Worm (Caenorhabditis elegans) whole organism, young adult: ENCODE measurements around the gene K02E7.11.

ENCODE experiments used
- B0261.1 ChIP-seq: sonication (generic microtip); optimal IDR thresholded peaks from 2 replicates; lab custom pipeline; 2016; ENCODE audit warnings: mild to moderate bottlenecking, missing genetic modification characterization, moderate library complexity, missing compliant biosample characterization
- B0336.3 ChIP-seq: fragments of 200-800 bp; sonication (Bioruptor generic); IDR thresholded peaks from 2 replicates; pipeline ENCODE4 v1.3.6; 2022; ENCODE audit warnings: missing genetic modification characterization, missing compliant biosample characterization
- F33H1.4 ChIP-seq: fragments of 200-800 bp; sonication (Bioruptor generic); IDR thresholded peaks from 2 replicates; pipeline ENCODE4 v1.3.6; 2022; ENCODE audit warnings: missing genetic modification reagents, missing genetic modification characterization, missing compliant biosample characterization
- F39B2.1 ChIP-seq: fragments of 200-800 bp; sonication (Bioruptor generic); IDR thresholded peaks from 2 replicates; pipeline ENCODE4 v1.3.6; 2022; ENCODE audit warnings: missing genetic modification reagents, missing genetic modification characterization, missing compliant biosample characterization
- F57C9.4 ChIP-seq: sonication (generic microtip); optimal IDR thresholded peaks from 2 replicates; lab custom pipeline; 2017; ENCODE audit warnings: mild to moderate bottlenecking, missing genetic modification characterization, missing compliant biosample characterization
- K12H6.12 ChIP-seq: fragments of 200-800 bp; sonication (Bioruptor generic); optimal IDR thresholded peaks from 2 replicates; lab custom pipeline; 2018; ENCODE audit warnings: mild to moderate bottlenecking, missing genetic modification characterization, missing compliant biosample characterization
- T26A5.8 ChIP-seq: sonication (generic microtip); optimal IDR thresholded peaks from 2 replicates; lab custom pipeline; 2016; ENCODE audit warnings: missing genetic modification characterization, missing compliant biosample characterization
- Y53G8AR.9 ChIP-seq: fragments of 200-800 bp; sonication (Bioruptor generic); conservative IDR thresholded peaks from 2 replicates; pipeline ENCODE4 v1.3.6; 2022; ENCODE audit warnings: missing genetic modification reagents, missing genetic modification characterization, missing compliant biosample characterization
- akir-1 ChIP-seq: fragments of 200-800 bp; sonication (Bioruptor generic); optimal IDR thresholded peaks from 2 replicates; lab custom pipeline; 2018; ENCODE audit warnings: mild to moderate bottlenecking, missing genetic modification characterization, moderate library complexity, missing compliant biosample characterization
- atf-7 ChIP-seq: sonication (generic microtip); optimal IDR thresholded peaks from 2 replicates; lab custom pipeline; 2017; ENCODE audit warnings: mild to moderate bottlenecking, missing genetic modification characterization, missing compliant biosample characterization
- attf-5 ChIP-seq: fragments of 200-800 bp; sonication (Bioruptor generic); optimal IDR thresholded peaks from 2 replicates; lab custom pipeline; 2018; ENCODE audit warnings: mild to moderate bottlenecking, missing genetic modification characterization, missing compliant biosample characterization
- bed-2 ChIP-seq: fragments of 200-800 bp; sonication (Bioruptor generic); IDR thresholded peaks from 2 replicates; pipeline ENCODE4 v1.3.6; 2022; ENCODE audit warnings: missing genetic modification reagents, missing genetic modification characterization, missing compliant biosample characterization
- cebp-1 ChIP-seq, 2 experiments: fragments of 200-800 bp in 1 of 2; sonication (Bioruptor generic) in 1 of 2; sonication (generic microtip) in 1 of 2; IDR thresholded peaks in 1 of 2; optimal IDR thresholded peaks in 1 of 2; 2 replicates each; pipeline versions ENCODE4 v1.3.6 to Lab custom; 2017 to 2022; ENCODE audit warnings: missing compliant biosample characterization in 2 of 2, missing genetic modification characterization in 2 of 2, mild to moderate bottlenecking in 1 of 2, missing genetic modification reagents in 1 of 2, moderate library complexity in 1 of 2
- ceh-91 ChIP-seq: fragments of 200-800 bp; sonication (Bioruptor generic); IDR thresholded peaks from 2 replicates; pipeline ENCODE4 v1.3.6; 2022; ENCODE audit warnings: missing genetic modification reagents, missing genetic modification characterization, missing compliant biosample characterization
- ekl-4 ChIP-seq: fragments of 200-800 bp; sonication (Bioruptor generic); IDR thresholded peaks from 2 replicates; pipeline ENCODE4 v1.3.6; 2022; ENCODE audit warnings: missing genetic modification reagents, missing genetic modification characterization, missing compliant biosample characterization
- ets-4 ChIP-seq: fragments of 200-800 bp; sonication (Bioruptor generic); optimal IDR thresholded peaks from 2 replicates; lab custom pipeline; 2018; ENCODE audit warnings: mild to moderate bottlenecking, missing genetic modification characterization, missing compliant biosample characterization
- hlh-26 ChIP-seq: fragments of 200-800 bp; sonication (Bioruptor generic); conservative IDR thresholded peaks from 2 replicates; pipeline ENCODE4 v1.3.6; 2022; ENCODE audit warnings: missing genetic modification reagents, missing genetic modification characterization, missing compliant biosample characterization
- lin-40 ChIP-seq: sonication (generic microtip); optimal IDR thresholded peaks from 2 replicates; lab custom pipeline; 2016; ENCODE audit warnings: missing genetic modification characterization, mild to moderate bottlenecking, missing compliant biosample characterization, missing genotype, missing genetic modification reagents
- lsl-1 ChIP-seq: fragments of 200-800 bp; sonication (Bioruptor generic); optimal IDR thresholded peaks from 2 replicates; lab custom pipeline; 2018; ENCODE audit warnings: mild to moderate bottlenecking, missing genetic modification characterization, moderate library complexity, missing compliant biosample characterization
- mcd-1 ChIP-seq: fragments of 200-800 bp; sonication (Bioruptor generic); IDR thresholded peaks from 2 replicates; pipeline ENCODE4 v1.3.6; 2022; ENCODE audit warnings: missing genetic modification reagents, missing genetic modification characterization, missing compliant biosample characterization
- nfya-2 ChIP-seq: fragments of 200-800 bp; sonication (Bioruptor generic); IDR thresholded peaks from 2 replicates; pipeline ENCODE4 v1.3.6; 2022; ENCODE audit warnings: missing genetic modification reagents, missing genetic modification characterization, missing compliant biosample characterization
- nfyb-1 ChIP-seq: fragments of 200-800 bp; sonication (Bioruptor generic); IDR thresholded peaks from 2 replicates; pipeline ENCODE4 v1.3.6; 2022; ENCODE audit warnings: missing genetic modification reagents, missing genetic modification characterization, missing compliant biosample characterization
- nhr-120 ChIP-seq: fragments of 200-800 bp; sonication (Bioruptor generic); IDR thresholded peaks from 2 replicates; pipeline ENCODE4 v1.3.6; 2022; ENCODE audit warnings: missing genetic modification characterization, missing compliant biosample characterization
- nhr-27 ChIP-seq: fragments of 200-800 bp; sonication (Bioruptor generic); optimal IDR thresholded peaks from 2 replicates; lab custom pipeline; 2018; ENCODE audit warnings: mild to moderate bottlenecking, missing genetic modification characterization, moderate library complexity, missing compliant biosample characterization
- rec-8 ChIP-seq, 2 experiments: sonication (generic microtip); optimal IDR thresholded peaks; 2 replicates each; lab custom pipeline; 2016; ENCODE audit warnings: mild to moderate bottlenecking in 2 of 2, missing genetic modification characterization in 2 of 2, missing genetic modification reagents in 2 of 2, missing genotype in 2 of 2, missing biosample characterization in 1 of 2, missing compliant biosample characterization in 1 of 2, moderate library complexity in 1 of 2
- snpc-3.4 ChIP-seq: sonication (generic microtip); optimal IDR thresholded peaks from 2 replicates; lab custom pipeline; 2017; ENCODE audit warnings: missing genetic modification characterization, mild to moderate bottlenecking, missing compliant biosample characterization, antibody characterized with exemption, moderate library complexity, missing genotype, missing genetic modification reagents
- snpc-4 ChIP-seq, 5 experiments: fragments of 150-350 bp in 1 of 5; sonication (generic microtip) in 4 of 5; optimal IDR thresholded peaks; 2 replicates each; lab custom pipeline; 2014 to 2018; ENCODE audit warnings: missing genetic modification characterization in 5 of 5, missing biosample characterization in 3 of 5, antibody characterized with exemption in 2 of 5, mild to moderate bottlenecking in 2 of 5, missing compliant biosample characterization in 2 of 5, missing genotype in 2 of 5, moderate library complexity in 2 of 5, missing genetic modification reagents in 1 of 5
- somi-1 ChIP-seq: fragments of 200-800 bp; sonication (Bioruptor generic); optimal IDR thresholded peaks from 2 replicates; lab custom pipeline; 2018; ENCODE audit warnings: mild to moderate bottlenecking, missing genetic modification characterization, missing compliant biosample characterization
- tlf-1 ChIP-seq: fragments of 200-800 bp; sonication (Bioruptor generic); optimal IDR thresholded peaks from 2 replicates; lab custom pipeline; 2018; ENCODE audit warnings: mild to moderate bottlenecking, missing genetic modification characterization, missing compliant biosample characterization
- unc-62 ChIP-seq: fragments of 150-350 bp; optimal IDR thresholded peaks from 2 replicates; lab custom pipeline; 2014; ENCODE audit warnings: missing biosample characterization, missing genetic modification reagents, missing genetic modification characterization
- zfh-2 ChIP-seq: fragments of 200-800 bp; sonication (Bioruptor generic); conservative IDR thresholded peaks from 2 replicates; pipeline ENCODE4 v1.3.6; 2022; ENCODE audit warnings: missing genetic modification reagents, missing genetic modification characterization, missing compliant biosample characterization

K02E7.11 gene

DNA sequence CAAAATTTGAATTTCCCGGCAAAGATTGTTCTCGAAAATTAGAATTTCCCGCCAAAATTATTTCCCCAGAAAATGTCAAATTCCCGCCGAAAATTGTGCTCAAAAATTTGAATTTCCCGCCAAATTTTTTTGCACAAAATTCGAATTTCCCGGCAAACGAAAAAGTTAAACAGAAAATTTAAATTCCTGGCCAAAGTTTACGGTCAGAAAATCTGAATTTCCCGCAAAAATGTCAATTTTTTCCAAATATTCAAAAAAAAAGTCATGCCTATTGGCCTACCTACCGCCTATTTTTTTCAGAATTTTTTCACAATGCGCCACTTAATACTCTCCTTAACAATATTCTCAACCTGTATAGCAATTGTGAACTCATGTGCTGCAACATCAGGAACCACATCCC, 7.5 kb upstream of the K02E7.11 start, which contains the start of gene K02E7.1:
Gene K02E7.1, plus strand, starts transcription at position 301 of the 400 bp plus-strand sequence.
- TF ChIP-seq nhr-120 (GFP tag; lab: Robert Waterston, UW): no peak
- TF ChIP-seq zfh-2 (GFP tag; lab: Robert Waterston, UW): no peak
- TF ChIP-seq B0336.3: no peak
- TF ChIP-seq hlh-26 (GFP tag; lab: Robert Waterston, UW): no peak
- TF ChIP-seq cebp-1 (GFP tag; IDR thresholded peaks at IDR 0.05; lab: Robert Waterston, UW): no peak
- TF ChIP-seq cebp-1 (tag; optimal IDR thresholded peaks at IDR 0.05; lab: Kevin White, UChicago): no peak
- no peak for TF ChIP-seq ekl-4
- no peak for TF ChIP-seq B0261.1 (tag; lab: Kevin White, UChicago)
- no peak for TF ChIP-seq ets-4 (GFP tag; lab: Kevin White, UChicago)
- no peak for TF ChIP-seq Y53G8AR.9 (GFP tag; lab: Robert Waterston, UW)
- TF ChIP-seq unc-62 (GFP tag; lab: Kevin White, UChicago): no peak
- TF ChIP-seq atf-7: no peak
- TF ChIP-seq lin-40: no peak
- no peak for TF ChIP-seq nfya-2 (GFP tag; lab: Robert Waterston, UW)

DNA sequence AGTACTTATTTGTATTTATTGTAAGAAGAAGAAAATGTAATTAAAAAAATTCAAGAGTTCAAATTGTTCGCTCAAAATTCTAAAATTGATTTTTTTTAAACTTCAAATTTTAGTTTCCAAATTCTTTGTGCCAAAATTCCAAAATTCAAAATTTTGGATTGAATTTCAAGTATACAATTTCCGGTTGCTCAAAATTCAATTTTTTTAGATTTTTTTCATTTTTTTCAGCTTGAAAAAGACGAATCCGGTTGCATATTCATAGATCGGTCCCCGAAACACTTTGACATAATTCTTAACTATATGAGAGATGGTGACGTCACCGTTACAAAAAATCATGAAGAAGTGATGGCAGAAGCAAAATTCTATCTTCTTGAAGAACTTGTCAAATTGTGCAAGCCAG, 3.2 kb downstream of the K02E7.11 start, which contains the start of gene K02E7.4:
Gene K02E7.4, plus strand, starts transcription at position 301 of the 400 bp plus-strand sequence.
- no peak for TF ChIP-seq hlh-26 (GFP tag; lab: Robert Waterston, UW)

DNA sequence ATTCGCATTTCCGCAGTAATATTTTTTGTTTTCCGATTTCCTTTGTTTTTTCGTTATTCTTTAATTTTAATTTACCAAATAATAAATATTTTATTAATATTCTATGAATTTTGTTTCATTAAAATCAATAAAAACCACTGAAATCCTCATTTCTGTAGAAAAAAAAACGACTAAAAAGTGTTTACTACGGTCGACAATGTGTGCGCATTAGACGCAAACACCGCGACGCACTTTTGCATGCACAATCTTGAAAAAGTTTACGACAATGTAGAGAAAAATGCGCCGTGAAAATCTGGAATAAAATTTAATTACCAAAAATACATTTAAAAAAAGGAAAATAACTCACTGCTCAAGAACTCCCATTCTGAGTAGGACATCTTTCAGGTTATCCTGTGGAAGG, 3.9 kb downstream of the K02E7.11 start:
- TF ChIP-seq snpc-3.4 (tag; lab: Kevin White, UChicago) (no peak), akir-1 (GFP tag; lab: Kevin White, UChicago) (no peak), nhr-27 (tag; lab: Kevin White, UChicago) (no peak), nfyb-1 (GFP tag; lab: Robert Waterston, UW) (no peak), F33H1.4 (GFP tag; lab: Robert Waterston, UW) (no peak), K12H6.12 (tag; lab: Kevin White, UChicago) (no peak)

DNA sequence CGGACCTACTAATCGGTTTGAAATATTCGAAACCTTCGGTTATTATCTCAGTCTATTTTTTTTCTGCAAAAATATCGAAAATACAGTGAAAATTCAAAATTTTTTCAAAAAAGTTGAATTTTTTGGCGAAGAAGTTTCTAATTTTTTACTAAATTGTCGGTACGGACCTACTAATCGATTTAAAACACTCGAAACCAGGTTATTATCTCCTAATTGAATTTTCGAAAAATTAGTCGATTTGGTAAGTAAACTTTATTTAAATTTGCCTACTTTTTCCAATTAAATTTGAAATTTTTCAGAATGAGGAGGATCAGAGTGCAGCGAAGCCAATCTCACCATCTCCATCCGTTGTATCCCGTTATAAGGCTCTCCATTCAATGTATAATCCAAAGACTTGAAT, 4.4 kb downstream of the K02E7.11 start, which contains the start of gene K02E7.12:
Gene K02E7.12, plus strand, starts transcription at position 301 of the 400 bp plus-strand sequence.
- no peak for TF ChIP-seq tlf-1
- no peak for TF ChIP-seq lsl-1 (GFP tag; lab: Kevin White, UChicago)
- no peak for TF ChIP-seq nfyb-1 (GFP tag; lab: Robert Waterston, UW)
- no peak for TF ChIP-seq T26A5.8
- no peak for TF ChIP-seq snpc-4 (GFP tag; optimal IDR thresholded peaks at IDR 0.05; lab: Kevin White, UChicago)
- no peak for TF ChIP-seq snpc-4 (tag; optimal IDR thresholded peaks at IDR 0.05; lab: Kevin White, UChicago)
- no peak for TF ChIP-seq attf-5 (GFP tag; lab: Kevin White, UChicago)
- no peak for TF ChIP-seq somi-1 (GFP tag; lab: Kevin White, UChicago)
- TF ChIP-seq unc-62 (GFP tag; lab: Kevin White, UChicago): no peak
- TF ChIP-seq bed-2 (GFP tag; lab: Robert Waterston, UW): no peak
- TF ChIP-seq mcd-1 (GFP tag; lab: Robert Waterston, UW): no peak
- no peak for TF ChIP-seq nfya-2 (GFP tag; lab: Robert Waterston, UW)
- TF ChIP-seq rec-8 (tag; optimal IDR thresholded peaks at IDR 0.05; lab: Kevin White, UChicago): no peak
- no peak for TF ChIP-seq F39B2.1 (GFP tag; lab: Robert Waterston, UW)
- no peak for TF ChIP-seq ceh-91 (GFP tag; lab: Robert Waterston, UW)
- TF ChIP-seq F57C9.4 (tag; lab: Kevin White, UChicago): no peak
